Fruit fly (Drosophila melanogaster): ENCODE results near the gene Crk.

DNA sequence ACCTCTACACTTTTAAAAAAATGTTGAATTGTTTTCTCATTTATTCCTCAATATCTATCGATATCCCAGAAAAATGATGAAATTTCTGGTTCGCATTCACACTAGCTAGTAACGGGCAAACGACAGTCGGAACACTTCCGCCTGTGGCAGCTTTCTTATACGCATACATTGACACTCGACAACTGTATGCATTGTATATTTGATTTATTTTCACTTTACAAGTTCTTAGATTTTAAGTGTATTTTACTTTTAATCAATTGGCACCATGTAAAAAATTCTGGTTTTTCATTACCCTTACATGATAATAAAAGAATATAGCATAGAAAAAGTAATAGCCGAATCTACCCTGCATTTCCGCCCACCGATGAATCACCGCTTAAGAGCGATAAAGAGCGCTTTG is 29.2 kb upstream of the Crk start:
- no peak for TF ChIP-seq Myc (optimal IDR thresholded peaks at IDR 0.05)
- TF ChIP-seq br (GFP tag; optimal IDR thresholded peaks at IDR 0.05): no peak
- no peak for TF ChIP-seq Sp1 (GFP tag; optimal IDR thresholded peaks at IDR 0.05)
- no peak for TF ChIP-seq Dif (GFP tag; optimal IDR thresholded peaks at IDR 0.05; ENCODE audit: partially characterized antibody)
